Worm (Caenorhabditis elegans) whole organism, L4/young adult: ENCODE results near the gene C17C3.24.

ENCODE experiments used
- dao-5 ChIP-seq: sonication (generic microtip); optimal IDR thresholded peaks from 2 replicates; lab custom pipeline; 2016; ENCODE audit warnings: missing genotype, missing genetic modification characterization, moderate library complexity, missing compliant biosample characterization
- him-1 ChIP-seq: sonication (generic microtip); optimal IDR thresholded peaks from 2 replicates; lab custom pipeline; 2016; ENCODE audit warnings: missing genotype, missing genetic modification reagents, missing genetic modification characterization, missing compliant biosample characterization

DNA sequence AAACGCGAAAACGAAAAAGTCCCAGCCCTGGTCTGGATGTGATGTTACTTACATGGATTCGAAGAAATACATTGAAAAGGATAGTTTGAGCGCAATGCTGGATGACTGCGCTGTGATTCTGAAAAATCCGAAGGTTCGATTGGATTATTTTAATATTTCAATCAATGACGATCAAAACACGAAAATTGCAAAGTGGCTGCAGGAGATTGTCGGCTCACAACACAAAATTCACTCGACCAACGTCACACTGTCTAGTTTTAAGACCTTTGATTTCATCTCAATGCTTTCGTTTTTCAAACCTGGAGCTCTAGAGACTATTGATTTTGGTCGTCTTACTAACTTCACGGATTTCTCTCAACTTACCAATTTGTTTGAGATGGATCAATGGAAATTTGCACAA is 9.9 kb upstream of the C17C3.24 start, which contains the start of gene C17C3.5:
- TF ChIP-seq him-1 (tag; lab: Kevin White, UChicago) (no peak), dao-5 (tag; lab: Kevin White, UChicago) (no peak)
